Worm (Caenorhabditis elegans): ENCODE data around the gene unc-58.

DNA sequence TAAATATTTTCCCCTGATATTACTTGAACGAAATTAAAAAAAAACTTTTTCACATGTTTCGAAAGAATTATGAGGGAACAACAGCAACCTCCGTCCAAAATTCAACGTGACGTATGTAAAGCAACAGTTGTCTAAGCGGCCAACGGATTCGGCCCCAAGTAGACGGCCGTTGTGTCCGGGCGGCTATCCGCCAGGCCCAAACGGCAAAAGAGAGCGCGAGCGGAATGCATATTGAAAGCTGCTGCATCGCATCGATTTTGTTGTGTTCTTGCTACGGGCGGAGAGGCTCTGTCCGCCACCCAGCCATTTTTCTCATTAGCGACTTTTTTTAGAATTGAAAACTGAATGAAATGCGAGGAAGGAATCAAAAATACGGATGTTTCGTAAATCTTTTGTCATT is 53.8 kb downstream of the unc-58 start:
- TF ChIP-seq snpc-4 (tag; optimal IDR thresholded peaks at IDR 0.05) = no peak
- no peak for TF ChIP-seq ces-1 (GFP tag; optimal IDR thresholded peaks at IDR 0.05)
- no peak for TF ChIP-seq ama-1 (optimal IDR thresholded peaks at IDR 0.05)

Measured in whole organism, L4 larva.